Worm (Caenorhabditis elegans) whole organism, L1 larva: ENCODE data around the gene Y37D8A.29.

Experiments used
- C16A3.4 ChIP-seq: fragments of 150-350 bp; optimal IDR thresholded peaks from 2 replicates; lab custom pipeline; 2014; ENCODE audit warnings: missing biosample characterization, missing genetic modification characterization
- Y116A8C.19 ChIP-seq: sonication (generic microtip); optimal IDR thresholded peaks from 2 replicates; lab custom pipeline; 2016; ENCODE audit warnings: missing compliant biosample characterization, missing genetic modification characterization, borderline replicate concordance
- alr-1 ChIP-seq: fragments of 200-800 bp; sonication (Bioruptor generic); optimal IDR thresholded peaks from 2 replicates; lab custom pipeline; 2018; ENCODE audit warnings: borderline replicate concordance, mild to moderate bottlenecking, missing genetic modification characterization, missing compliant biosample characterization
- aly-2 ChIP-seq: fragments of 150-350 bp; optimal IDR thresholded peaks from 2 replicates; lab custom pipeline; 2014; ENCODE audit warnings: missing biosample characterization, missing genetic modification characterization
- blmp-1 ChIP-seq: fragments of 150-350 bp; optimal IDR thresholded peaks from 2 replicates; lab custom pipeline; 2014; ENCODE audit warnings: missing biosample characterization, missing genetic modification characterization
- ceh-88 ChIP-seq: fragments of 200-800 bp; sonication (Bioruptor generic); IDR thresholded peaks from 2 replicates; pipeline ENCODE4 v1.3.6; 2022; ENCODE audit warnings: missing genetic modification characterization, missing compliant biosample characterization
- ceh-90 ChIP-seq: sonication (generic microtip); optimal IDR thresholded peaks from 2 replicates; lab custom pipeline; 2016; ENCODE audit warnings: missing genetic modification characterization, missing compliant biosample characterization
- dsc-1 ChIP-seq: sonication (generic microtip); optimal IDR thresholded peaks from 2 replicates; lab custom pipeline; 2016; ENCODE audit warnings: mild to moderate bottlenecking, missing genetic modification characterization, missing compliant biosample characterization
- efl-1 ChIP-seq, 4 experiments: fragments of 150-350 bp; optimal IDR thresholded peaks in 3 of 4; peaks in 1 of 4; 1 replicate in 1 of 4; 2 replicates in 3 of 4; lab custom pipeline; 2014; ENCODE audit warnings: missing biosample characterization in 2 of 4, missing genetic modification characterization in 2 of 4, missing genetic modification reagents in 2 of 4
- egl-13 ChIP-seq: sonication (generic microtip); optimal IDR thresholded peaks from 2 replicates; lab custom pipeline; 2016; ENCODE audit warnings: missing genotype, missing genetic modification reagents, missing genetic modification characterization, missing compliant biosample characterization
- elt-3 ChIP-seq, 6 experiments: fragments of 150-350 bp in 1 of 6; sonication (generic microtip); optimal IDR thresholded peaks; 2 replicates each; lab custom pipeline; 2017 to 2018; ENCODE audit warnings: missing biosample characterization in 6 of 6, missing genetic modification characterization in 6 of 6, inconsistent platforms in 1 of 6
- ets-5 ChIP-seq: fragments of 200-800 bp; sonication (Bioruptor generic); IDR thresholded peaks from 2 replicates; pipeline ENCODE4 v1.3.6; 2022; ENCODE audit warnings: missing genetic modification characterization, missing compliant biosample characterization
- fkh-4 ChIP-seq: sonication (generic microtip); optimal IDR thresholded peaks from 2 replicates; lab custom pipeline; 2016; ENCODE audit warnings: missing compliant biosample characterization, missing genetic modification characterization, borderline replicate concordance
- fos-1 ChIP-seq: fragments of 150-350 bp; optimal IDR thresholded peaks from 2 replicates; lab custom pipeline; 2014; ENCODE audit warnings: missing biosample characterization, missing genetic modification characterization
- grh-1 ChIP-seq: fragments of 200-800 bp; sonication (Bioruptor generic); IDR thresholded peaks from 2 replicates; pipeline ENCODE4 v1.3.6; 2022; ENCODE audit warnings: missing genetic modification reagents, missing genetic modification characterization, missing compliant biosample characterization
- hlh-17 ChIP-seq: fragments of 200-800 bp; sonication (Bioruptor generic); optimal IDR thresholded peaks from 2 replicates; lab custom pipeline; 2018; ENCODE audit warnings: missing genetic modification characterization, mild to moderate bottlenecking, missing compliant biosample characterization, moderate library complexity, borderline replicate concordance
- hlh-4 ChIP-seq: sonication (generic microtip); optimal IDR thresholded peaks from 2 replicates; lab custom pipeline; 2016; ENCODE audit warnings: mild to moderate bottlenecking, missing genetic modification characterization, missing compliant biosample characterization
- hpl-2 ChIP-seq: fragments of 150-350 bp; optimal IDR thresholded peaks from 2 replicates; lab custom pipeline; 2014; ENCODE audit warnings: missing biosample characterization, missing genetic modification reagents, missing genetic modification characterization
- irx-1 ChIP-seq: sonication (generic microtip); optimal IDR thresholded peaks from 2 replicates; lab custom pipeline; 2016; ENCODE audit warnings: missing genetic modification characterization, missing compliant biosample characterization
- lin-13 ChIP-seq: fragments of 150-350 bp; optimal IDR thresholded peaks from 2 replicates; lab custom pipeline; 2014; ENCODE audit warnings: missing biosample characterization, missing genetic modification reagents, missing genetic modification characterization
- lin-14 ChIP-seq: fragments of 200-800 bp; sonication (Bioruptor generic); optimal IDR thresholded peaks from 2 replicates; lab custom pipeline; 2018; ENCODE audit warnings: mild to moderate bottlenecking, missing genetic modification characterization, moderate library complexity, missing compliant biosample characterization
- lin-15B ChIP-seq: fragments of 150-350 bp; sonication (generic microtip); optimal IDR thresholded peaks from 3 replicates; lab custom pipeline; 2014; ENCODE audit warnings: missing biosample characterization, missing genetic modification characterization
- lin-39 ChIP-seq: fragments of 150-350 bp; optimal IDR thresholded peaks from 2 replicates; lab custom pipeline; 2014; ENCODE audit warnings: missing biosample characterization, missing genetic modification reagents, missing genetic modification characterization
- lsy-2 ChIP-seq, 2 experiments: fragments of 150-350 bp; optimal IDR thresholded peaks; 2 replicates each; lab custom pipeline; 2014; ENCODE audit warnings: missing biosample characterization in 2 of 2, missing genetic modification characterization in 2 of 2
- mab-9 ChIP-seq: fragments of 200-800 bp; sonication (Bioruptor generic); IDR thresholded peaks from 2 replicates; pipeline ENCODE4 v1.3.6; 2022; ENCODE audit warnings: missing genetic modification reagents, missing genetic modification characterization, missing compliant biosample characterization
- mef-2 ChIP-seq: fragments of 150-350 bp; optimal IDR thresholded peaks from 2 replicates; lab custom pipeline; 2014; ENCODE audit warnings: missing biosample characterization, missing genetic modification characterization
- mep-1 ChIP-seq: fragments of 150-350 bp; optimal IDR thresholded peaks from 2 replicates; lab custom pipeline; 2014; ENCODE audit warnings: missing biosample characterization, missing genetic modification characterization
- nhr-11 ChIP-seq: fragments of 150-350 bp; optimal IDR thresholded peaks from 2 replicates; lab custom pipeline; 2014; ENCODE audit warnings: missing biosample characterization, missing genetic modification characterization
- nhr-20 ChIP-seq: sonication (generic microtip); optimal IDR thresholded peaks from 2 replicates; lab custom pipeline; 2016; ENCODE audit warnings: mild to moderate bottlenecking, missing genetic modification characterization, missing compliant biosample characterization
- nhr-47 ChIP-seq: sonication (generic microtip); optimal IDR thresholded peaks from 2 replicates; lab custom pipeline; 2016; ENCODE audit warnings: mild to moderate bottlenecking, missing genetic modification characterization, moderate library complexity, missing compliant biosample characterization
- nhr-76 ChIP-seq: sonication (generic microtip); optimal IDR thresholded peaks from 2 replicates; lab custom pipeline; 2017; ENCODE audit warnings: missing biosample characterization, missing genetic modification characterization
- nhr-77 ChIP-seq: fragments of 150-350 bp; optimal IDR thresholded peaks from 2 replicates; lab custom pipeline; 2014; ENCODE audit warnings: missing biosample characterization, missing genetic modification characterization
- nhr-84 ChIP-seq: sonication (generic microtip); optimal IDR thresholded peaks from 2 replicates; lab custom pipeline; 2017; ENCODE audit warnings: missing biosample characterization, missing genetic modification characterization
- nhr-85 ChIP-seq: sonication (generic microtip); peaks from one replicate; lab custom pipeline; 2016; ENCODE audit warnings: missing genetic modification characterization, inconsistent platforms, missing compliant biosample characterization
- pag-3 ChIP-seq: sonication (generic microtip); optimal IDR thresholded peaks from 2 replicates; lab custom pipeline; 2017; ENCODE audit warnings: missing genetic modification characterization, mild to moderate bottlenecking, missing compliant biosample characterization, antibody characterized with exemption, borderline replicate concordance; ENCODE audit not compliant: insufficient read depth
- pax-3 ChIP-seq: fragments of 200-800 bp; sonication (Bioruptor generic); optimal IDR thresholded peaks from 2 replicates; lab custom pipeline; 2018; ENCODE audit warnings: mild to moderate bottlenecking, missing genetic modification characterization, moderate library complexity, missing compliant biosample characterization
- pqm-1 ChIP-seq: sonication (generic microtip); optimal IDR thresholded peaks from 3 replicates; lab custom pipeline; 2017; ENCODE audit warnings: missing biosample characterization, missing genetic modification characterization
- snu-23 ChIP-seq: sonication (generic microtip); optimal IDR thresholded peaks from 2 replicates; lab custom pipeline; 2016; ENCODE audit warnings: missing genetic modification characterization, missing compliant biosample characterization
- sox-4 ChIP-seq: sonication (generic microtip); optimal IDR thresholded peaks from 2 replicates; lab custom pipeline; 2016; ENCODE audit warnings: missing genetic modification characterization, missing compliant biosample characterization
- tbx-2 ChIP-seq: sonication (generic microtip); optimal IDR thresholded peaks from 2 replicates; lab custom pipeline; 2016; ENCODE audit warnings: missing genetic modification characterization, missing compliant biosample characterization
- unc-62 ChIP-seq: fragments of 150-350 bp; optimal IDR thresholded peaks from 2 replicates; lab custom pipeline; 2014; ENCODE audit warnings: missing biosample characterization, missing genetic modification reagents, missing genetic modification characterization
- vab-15 ChIP-seq: sonication (generic microtip); optimal IDR thresholded peaks from 2 replicates; lab custom pipeline; 2017; ENCODE audit warnings: missing genotype, mild to moderate bottlenecking, missing genetic modification characterization, missing compliant biosample characterization
- ztf-11 ChIP-seq, 2 experiments: sonication (generic microtip); optimal IDR thresholded peaks; 2 replicates each; lab custom pipeline; 2016 to 2017; ENCODE audit warnings: missing genetic modification characterization in 2 of 2, missing biosample characterization in 1 of 2, missing compliant biosample characterization in 1 of 2
- ztf-4 ChIP-seq: fragments of 150-350 bp; optimal IDR thresholded peaks from 2 replicates; lab custom pipeline; 2014; ENCODE audit warnings: missing biosample characterization, missing genetic modification characterization

The Y37D8A.29 gene

DNA sequence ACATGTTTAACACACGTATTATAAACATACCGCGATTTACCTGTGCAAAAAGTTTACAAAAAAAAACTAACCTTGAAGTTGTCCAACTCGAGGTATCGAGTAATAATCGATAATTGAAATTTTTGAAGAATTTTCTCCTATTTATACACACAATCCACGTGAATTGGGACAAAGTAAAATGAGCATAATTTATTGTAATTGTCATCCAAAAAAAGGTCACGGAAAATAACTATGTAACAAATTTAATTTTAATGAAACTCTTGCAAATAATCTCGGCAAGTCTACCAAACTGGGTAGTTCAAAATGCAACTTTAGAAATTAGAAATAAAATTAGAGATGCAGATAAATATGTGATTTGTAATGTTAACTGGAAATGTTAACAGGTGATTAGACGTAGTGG lies 36.1 kb downstream of the Y37D8A.29 start, which contains the start of gene Y37D8A.5:
Gene Y37D8A.5 (minus strand): TSS at position 101 of the 400 bp plus-strand sequence.
- TF ChIP-seq blmp-1 (tag; lab: Kevin White, UChicago) (no peak), alr-1 (tag; lab: Kevin White, UChicago) (no peak), fkh-4 (no peak), mef-2 (tag; lab: Kevin White, UChicago) (no peak), efl-1 (optimal IDR thresholded peaks at IDR 0.05; lab: Kevin White, UChicago) (no peak), efl-1 (GFP tag; optimal IDR thresholded peaks at IDR 0.05 in 1 of 2; lab: Kevin White, UChicago) (peak in 1 of 2 experiments; percentile 19)

DNA sequence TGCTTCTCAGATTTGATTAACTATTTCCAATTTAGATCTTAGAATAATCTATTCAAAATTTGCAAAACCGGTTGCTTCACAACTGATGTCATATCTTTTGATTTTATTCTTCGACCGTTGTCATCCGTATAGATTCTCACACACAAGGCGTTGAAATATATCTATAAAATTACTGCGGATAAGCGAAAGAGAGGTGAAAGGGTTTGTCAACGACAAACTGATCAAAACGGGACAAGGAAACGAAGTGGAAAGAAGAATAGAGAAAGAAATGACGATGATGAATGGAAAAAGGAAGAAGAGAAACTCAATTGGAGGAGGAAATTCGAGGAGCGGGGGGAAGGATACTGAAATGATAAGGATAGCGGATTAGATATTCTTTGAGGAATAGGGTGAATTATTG lies 40.4 kb downstream of the Y37D8A.29 start:
- TF ChIP-seq aly-2, result no peak
- TF ChIP-seq blmp-1 (tag; lab: Kevin White, UChicago), result peak; percentile 97
- peak; percentile 25 for TF ChIP-seq nhr-20
- TF ChIP-seq ztf-4 (tag; lab: Kevin White, UChicago), result no peak
- TF ChIP-seq lin-14 (GFP tag; lab: Kevin White, UChicago), result peak; percentile 14
- TF ChIP-seq mab-9, result no peak
- peak in 4 of 6 experiments; percentile 30 to 68 (median 46) for TF ChIP-seq elt-3 (tag; optimal IDR thresholded peaks at IDR 0.05; lab: Kevin White, UChicago)
- no peak for TF ChIP-seq C16A3.4
- TF ChIP-seq snu-23 (GFP tag; lab: Kevin White, UChicago), result no peak
- no peak for TF ChIP-seq sox-4 (tag; lab: Kevin White, UChicago)
- no peak for TF ChIP-seq nhr-77 (tag; lab: Kevin White, UChicago)

DNA sequence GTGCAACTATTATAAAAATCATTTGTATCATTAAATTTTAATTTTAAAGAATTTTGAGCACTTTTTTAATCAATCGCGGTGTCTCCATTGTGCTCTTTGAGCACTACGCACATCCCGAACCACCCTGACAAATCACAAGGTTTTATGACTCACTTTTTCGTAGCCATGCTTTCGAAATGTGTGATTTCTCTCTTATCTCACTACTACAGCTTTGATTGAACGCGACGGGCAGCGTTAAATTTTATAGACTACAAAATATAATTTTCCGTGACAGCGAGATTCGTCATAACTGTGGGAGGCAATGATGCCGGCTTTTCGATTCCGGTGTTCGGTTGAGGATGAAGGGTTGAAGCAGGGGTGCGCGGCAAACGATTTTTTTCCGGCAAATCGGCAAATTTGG lies 41.8 kb downstream of the Y37D8A.29 start:
- no peak for TF ChIP-seq blmp-1 (tag; lab: Kevin White, UChicago)
- TF ChIP-seq hpl-2 (GFP tag; lab: Kevin White, UChicago), result no peak
- no peak for TF ChIP-seq lin-13 (GFP tag; lab: Kevin White, UChicago)
- no peak for TF ChIP-seq alr-1 (tag; lab: Kevin White, UChicago)
- TF ChIP-seq unc-62, result no peak
- TF ChIP-seq egl-13, result no peak
- no peak for TF ChIP-seq pag-3 (tag; lab: Kevin White, UChicago)
- TF ChIP-seq pax-3, result no peak
- TF ChIP-seq fos-1 (tag; lab: Kevin White, UChicago), result no peak
- no peak for TF ChIP-seq lin-39
- TF ChIP-seq lin-15B (tag; lab: Kevin White, UChicago), result no peak
- TF ChIP-seq ceh-88, result no peak

DNA sequence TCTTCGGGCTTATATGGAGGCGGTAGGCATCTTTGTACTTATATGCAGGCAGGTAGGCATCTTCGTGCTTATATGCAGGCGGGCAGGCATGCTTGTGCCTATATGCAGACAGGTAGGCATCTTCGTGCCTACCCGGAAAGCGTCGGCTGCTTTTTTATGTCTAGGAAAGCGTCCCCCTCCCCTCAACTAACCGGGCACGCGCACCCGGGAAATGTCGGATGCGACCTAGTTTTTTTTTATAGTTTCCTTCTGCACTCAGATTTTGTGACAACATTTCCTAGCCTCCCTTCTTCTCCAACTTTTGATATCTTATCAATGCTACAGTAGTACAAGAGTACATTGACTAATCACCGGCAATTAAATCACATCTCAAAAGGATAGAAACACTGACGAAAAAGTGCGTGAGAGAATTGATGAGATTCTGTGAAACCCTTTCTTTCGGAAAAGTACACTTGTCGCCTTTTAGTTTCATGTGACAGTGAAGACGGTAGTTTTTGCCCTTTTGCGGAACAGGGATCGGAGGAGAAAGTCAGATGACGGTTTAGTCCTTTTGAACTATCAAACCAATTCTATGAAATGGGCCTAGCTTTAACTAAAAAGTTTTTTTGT lies 42.4 kb downstream of the Y37D8A.29 start:
- TF ChIP-seq nhr-84 (tag; lab: Kevin White, UChicago) (no peak), hlh-17 (GFP tag; lab: Kevin White, UChicago) (no peak), lsy-2 (tag; optimal IDR thresholded peaks at IDR 0.05; lab: Kevin White, UChicago) (peak; percentile 25 to 70), hlh-4 (no peak), ets-5 (GFP tag; lab: Robert Waterston, UW) (no peak), pqm-1 (tag; lab: Kevin White, UChicago) (no peak), dsc-1 (tag; lab: Kevin White, UChicago) (no peak), sox-4 (tag; lab: Kevin White, UChicago) (no peak), mab-9 (no peak), unc-62 (no peak), nhr-47 (tag; lab: Kevin White, UChicago) (no peak), nhr-85 (peak; percentile 97), mep-1 (peak; percentile 26), blmp-1 (tag; lab: Kevin White, UChicago) (peak; percentile 97), snu-23 (GFP tag; lab: Kevin White, UChicago) (peak; percentile 60), lin-13 (GFP tag; lab: Kevin White, UChicago) (peak; percentile 20), ceh-90 (tag; lab: Kevin White, UChicago) (no peak), Y116A8C.19 (tag; lab: Kevin White, UChicago) (no peak), nhr-76 (tag; lab: Kevin White, UChicago) (no peak), nhr-11 (tag; lab: Kevin White, UChicago) (no peak), fos-1 (tag; lab: Kevin White, UChicago) (no peak), efl-1 (optimal IDR thresholded peaks at IDR 0.05; lab: Kevin White, UChicago) (no peak), efl-1 (GFP tag; optimal IDR thresholded peaks at IDR 0.05 in 1 of 2; lab: Kevin White, UChicago) (no peak), ztf-11 (tag; optimal IDR thresholded peaks at IDR 0.05; lab: Kevin White, UChicago) (no peak), elt-3 (tag; optimal IDR thresholded peaks at IDR 0.05; lab: Kevin White, UChicago) (peak; percentile 85 to 99 (median 96)), C16A3.4 (no peak), vab-15 (tag; lab: Kevin White, UChicago) (peak; percentile 49), mef-2 (tag; lab: Kevin White, UChicago) (no peak), tbx-2 (tag; lab: Kevin White, UChicago) (peak; percentile 60), irx-1 (tag; lab: Kevin White, UChicago) (no peak), grh-1 (GFP tag; lab: Robert Waterston, UW) (peak; percentile 45; the same call in 1 of the 2 replicates)
